Fruit fly (Drosophila melanogaster): Measurements from ENCODE around the gene fd3F.

fd3F gene

DNA sequence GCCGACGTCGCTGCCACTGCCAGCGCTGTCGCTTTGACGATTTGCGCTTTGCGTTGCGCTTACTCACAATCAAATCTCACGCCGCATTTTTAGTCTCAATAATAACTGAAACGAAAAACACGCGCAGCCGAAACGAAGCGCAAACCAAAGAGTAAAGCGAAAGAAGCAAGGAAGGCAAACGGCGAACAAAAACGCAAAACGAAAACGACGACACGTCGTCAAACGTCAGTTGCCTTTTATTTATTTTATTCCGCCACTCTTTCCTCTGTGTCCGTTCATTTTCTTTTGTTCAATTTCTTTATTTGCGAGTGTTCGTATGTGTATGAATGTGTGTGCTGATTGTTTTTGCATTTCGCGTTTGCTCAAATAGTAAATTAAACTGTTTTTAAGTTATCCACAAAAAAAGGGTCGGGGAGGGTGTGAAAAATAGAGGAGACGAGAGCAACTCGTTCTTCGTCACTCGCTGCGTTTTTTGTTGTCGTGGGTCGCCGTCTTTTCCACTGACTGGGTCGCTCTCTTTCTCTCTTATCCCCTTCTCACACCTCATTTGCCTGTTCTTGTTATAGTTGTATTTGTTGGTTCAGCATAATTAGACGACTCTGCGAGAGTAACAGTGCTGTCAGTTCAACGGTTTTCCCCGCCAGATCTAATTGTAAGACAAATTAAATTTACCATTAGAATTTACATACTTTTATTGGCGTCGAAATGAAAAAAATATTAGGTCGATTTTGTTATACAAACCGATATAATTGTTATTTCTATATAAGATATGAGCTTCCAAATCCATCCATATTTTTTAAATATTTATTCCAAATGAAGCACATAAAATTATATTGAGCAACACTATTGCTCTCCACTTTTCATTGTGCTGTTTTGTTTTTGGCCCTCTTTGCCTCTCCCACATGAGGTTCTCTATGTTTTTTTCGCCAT is 29.0 kb upstream of the fd3F start (continued):
- TF ChIP-seq CG8388 (GFP tag; optimal IDR thresholded peaks at IDR 0.05) (peak; percentile 70), CG9609 (GFP tag; optimal IDR thresholded peaks at IDR 0.05) (no peak), CG8924 (tag; optimal IDR thresholded peaks at IDR 0.05) (peak; percentile 86), her (GFP tag; optimal IDR thresholded peaks at IDR 0.05) (peak; percentile 26), CG2889 (GFP tag; IDR thresholded peaks at IDR 0.05) (0 out of 3 replicates have a peak, but pooled peaks have one; percentile 24), CG18599 (GFP tag; optimal IDR thresholded peaks at IDR 0.05) (peak; percentile 90), Atf3 (GFP tag; optimal IDR thresholded peaks at IDR 0.05) (no peak), Hr3 (GFP tag; optimal IDR thresholded peaks at IDR 0.05) (peak; percentile 49), sd (tag; optimal IDR thresholded peaks at IDR 0.05) (no peak), CG11398 (GFP tag; optimal IDR thresholded peaks at IDR 0.05) (no peak), Asciz (GFP tag; optimal IDR thresholded peaks at IDR 0.05) (peak; percentile 25), CG15601 (tag; optimal IDR thresholded peaks at IDR 0.05) (peak; percentile 56), unc-4 (GFP tag; IDR thresholded peaks at IDR 0.05; ENCODE audit: partially characterized antibody) (no peak), ase (GFP tag; IDR thresholded peaks at IDR 0.05) (0 out of 3 replicates have a peak, but pooled peaks have one; percentile 32), trem (tag; optimal IDR thresholded peaks at IDR 0.05) (peak; percentile 51), fru (optimal IDR thresholded peaks at IDR 0.05) (no peak), HmgD (GFP tag; optimal IDR thresholded peaks at IDR 0.05) (no peak), pros (GFP tag; optimal IDR thresholded peaks at IDR 0.05) (peak; percentile 94), CG16815 (GFP tag; optimal IDR thresholded peaks at IDR 0.05) (peak; percentile 41), CG6854 (GFP tag; optimal IDR thresholded peaks at IDR 0.05) (peak; percentile 65), Lhr (GFP tag; optimal IDR thresholded peaks at IDR 0.05) (no peak), wor (GFP tag; IDR thresholded peaks at IDR 0.05) (no peak), Nf-YA (GFP tag; IDR thresholded peaks at IDR 0.05) (0 out of 2 replicates have a peak, but pooled peaks have one; percentile 18), Hand (GFP tag; optimal IDR thresholded peaks at IDR 0.05) (peak; percentile 79), vvl (GFP tag; IDR thresholded peaks at IDR 0.05) (peak; percentile 84), CG15696 (tag; optimal IDR thresholded peaks at IDR 0.05) (peak; percentile 63), h (optimal IDR thresholded peaks at IDR 0.05) (no peak), CG8944 (GFP tag; optimal IDR thresholded peaks at IDR 0.05) (no peak), ato (GFP tag; IDR thresholded peaks at IDR 0.05; ENCODE audit: partially characterized antibody) (no peak), lbe (GFP tag; optimal IDR thresholded peaks at IDR 0.05) (no peak), NfI (GFP tag; optimal IDR thresholded peaks at IDR 0.05) (peak; percentile 73), CG12155 (GFP tag; optimal IDR thresholded peaks at IDR 0.05) (peak; percentile 89), ci (GFP tag; IDR thresholded peaks at IDR 0.05) (no peak), CkIIα-i1 (GFP tag; IDR thresholded peaks at IDR 0.05) (no peak), gcm (GFP tag; optimal IDR thresholded peaks at IDR 0.05) (peak; percentile 65), disco-r (GFP tag; optimal IDR thresholded peaks at IDR 0.05) (no peak), CG9437 (GFP tag; optimal IDR thresholded peaks at IDR 0.05) (peak; percentile 64), D19B (GFP tag; optimal IDR thresholded peaks at IDR 0.05) (peak; percentile 63), CG11560 (tag; IDR thresholded peaks at IDR 0.05) (no peak), Meics (GFP tag; optimal IDR thresholded peaks at IDR 0.05) (peak; percentile 87), CG5245 (GFP tag; optimal IDR thresholded peaks at IDR 0.05) (no peak), CG5953 (GFP tag; IDR thresholded peaks at IDR 0.05) (no peak), en (GFP tag; optimal IDR thresholded peaks at IDR 0.05) (no peak), Mad (GFP tag; optimal IDR thresholded peaks at IDR 0.05) (no peak), CG6689 (GFP tag; IDR thresholded peaks at IDR 0.05) (peak; percentile 67; the same call in 1 of the 2 replicates), ems (GFP tag; optimal IDR thresholded peaks at IDR 0.05) (peak; percentile 52), CG4707 (GFP tag; optimal IDR thresholded peaks at IDR 0.05) (no peak), p53 (GFP tag; optimal IDR thresholded peaks at IDR 0.05) (no peak), chinmo (GFP tag; IDR thresholded peaks at IDR 0.05; ENCODE audit: partially characterized antibody) (peak; percentile 86; the same call in 3 of the 4 replicates)

All from whole organism, embryonic.